Fruit fly (Drosophila melanogaster): ENCODE results near the gene CG42853.

Gene CG42853

DNA sequence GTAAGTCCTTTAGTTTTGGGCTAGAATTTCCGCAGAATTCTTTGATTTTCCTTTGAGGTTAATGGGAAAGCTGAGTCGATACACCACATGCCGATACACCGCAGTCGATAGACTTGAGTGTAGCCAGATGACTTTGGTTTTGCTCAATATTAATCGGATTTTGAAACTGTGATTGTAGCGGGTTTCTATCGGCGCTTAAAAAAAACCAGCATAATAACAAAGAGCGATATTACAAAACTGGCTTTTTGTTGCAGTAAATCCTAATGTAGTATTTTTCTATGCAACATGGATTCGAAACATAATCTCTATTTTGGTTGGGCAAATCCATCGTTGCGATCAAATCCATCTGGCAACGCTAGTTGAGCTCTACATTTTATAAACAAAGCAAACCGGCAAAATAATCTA lies 12.3 kb downstream of the CG42853 start, which contains the start of the genes Polr3D and mus304 (continued):
- TF ChIP-seq Trl (optimal IDR thresholded peaks at IDR 0.05) = no peak
- TF ChIP-seq Trl (GFP tag; optimal IDR thresholded peaks at IDR 0.05) = peak; percentile 39
- TF ChIP-seq Hand (GFP tag; optimal IDR thresholded peaks at IDR 0.05) = no peak
- no peak for TF ChIP-seq ranshi (GFP tag; IDR thresholded peaks at IDR 0.05)
- TF ChIP-seq pzg (GFP tag; optimal IDR thresholded peaks at IDR 0.05) = peak; percentile 64
- TF ChIP-seq gro (GFP tag; optimal IDR thresholded peaks at IDR 0.05) = peak; percentile 64
- TF ChIP-seq CG17568 (GFP tag; optimal IDR thresholded peaks at IDR 0.05) = no peak
- no peak for TF ChIP-seq CG4328 (GFP tag; optimal IDR thresholded peaks at IDR 0.05)
- TF ChIP-seq CG14050 (GFP tag; IDR thresholded peaks at IDR 0.05) = no peak
- TF ChIP-seq CG2120 (GFP tag; optimal IDR thresholded peaks at IDR 0.05) = peak; percentile 34
- TF ChIP-seq sd (tag; optimal IDR thresholded peaks at IDR 0.05) = peak; percentile 59
- peak; percentile 18 for TF ChIP-seq tin (GFP tag; optimal IDR thresholded peaks at IDR 0.05)
- TF ChIP-seq CG12071 (GFP tag; optimal IDR thresholded peaks at IDR 0.05) = no peak
- TF ChIP-seq CG30020 (tag; optimal IDR thresholded peaks at IDR 0.05) = peak; percentile 19
- TF ChIP-seq CHES-1-like (GFP tag; optimal IDR thresholded peaks at IDR 0.05) = peak; percentile 51
- TF ChIP-seq Drgx (GFP tag; IDR thresholded peaks at IDR 0.05) = no peak
- TF ChIP-seq sug (tag; optimal IDR thresholded peaks at IDR 0.05) = peak; percentile 32
- TF ChIP-seq Hr51 (GFP tag; optimal IDR thresholded peaks at IDR 0.05) = peak in 1 of 2 experiments; percentile 3
- TF ChIP-seq p53 (GFP tag; optimal IDR thresholded peaks at IDR 0.05) = peak; percentile 14
- peak; percentile 12 for TF ChIP-seq D19A (tag; optimal IDR thresholded peaks at IDR 0.05)
- peak; percentile 61; the same call in 2 of the 3 replicates for TF ChIP-seq CG6791 (GFP tag; IDR thresholded peaks at IDR 0.05; ENCODE audit: partially characterized antibody)
- no peak for TF ChIP-seq slbo (GFP tag; IDR thresholded peaks at IDR 0.05)
- TF ChIP-seq fru (optimal IDR thresholded peaks at IDR 0.05) = no peak
- TF ChIP-seq nerfin-1 (tag; optimal IDR thresholded peaks at IDR 0.05) = peak; percentile 93
- peak in 1 of 2 experiments; percentile 4 for TF ChIP-seq dpn (GFP tag; optimal IDR thresholded peaks at IDR 0.05)
- peak; percentile 72 for TF ChIP-seq CG4617 (GFP tag; optimal IDR thresholded peaks at IDR 0.05; ENCODE audit: borderline replicate concordance)
- TF ChIP-seq Hsf (GFP tag; optimal IDR thresholded peaks at IDR 0.05) = peak; percentile 8
- TF ChIP-seq phol (tag; optimal IDR thresholded peaks at IDR 0.05) = peak; percentile 49
- TF ChIP-seq BEAF-32 (GFP tag; optimal IDR thresholded peaks at IDR 0.05) = peak; percentile 63
- TF ChIP-seq CG7372 (GFP tag; IDR thresholded peaks at IDR 0.05) = peak; percentile 28; the same call in 1 of the 2 replicates
- peak; percentile 70 for TF ChIP-seq nmo (GFP tag; optimal IDR thresholded peaks at IDR 0.05)
- TF ChIP-seq knrl (GFP tag; IDR thresholded peaks at IDR 0.05; ENCODE audit: partially characterized antibody) = peak; percentile 55; the same call in 1 of the 3 replicates
- TF ChIP-seq bigmax (GFP tag; optimal IDR thresholded peaks at IDR 0.05) = peak; percentile 93
- TF ChIP-seq otp (GFP tag; IDR thresholded peaks at IDR 0.05) = no peak
- TF ChIP-seq prd (optimal IDR thresholded peaks at IDR 0.05) = no peak
- TF ChIP-seq prd (GFP tag; IDR thresholded peaks at IDR 0.05) = 0 out of 3 replicates have a peak, but pooled peaks have one; percentile 12
- TF ChIP-seq Myb (GFP tag; optimal IDR thresholded peaks at IDR 0.05) = peak; percentile 80
- TF ChIP-seq CG10321 (GFP tag; IDR thresholded peaks at IDR 0.05) = no peak
- no peak for TF ChIP-seq CG9609 (GFP tag; optimal IDR thresholded peaks at IDR 0.05)
- TF ChIP-seq kni (GFP tag; optimal IDR thresholded peaks at IDR 0.05) = peak; percentile 29
- peak; percentile 26 for TF ChIP-seq tna (GFP tag; IDR thresholded peaks at IDR 0.05; ENCODE audit: partially characterized antibody)
- TF ChIP-seq CG3847 (GFP tag; IDR thresholded peaks at IDR 0.05) = peak; percentile 55; the same call in 1 of the 2 replicates
- TF ChIP-seq CG12391 (tag; optimal IDR thresholded peaks at IDR 0.05) = peak; percentile 18
- TF ChIP-seq Xbp1 (GFP tag; optimal IDR thresholded peaks at IDR 0.05) = peak; percentile 27
- no peak for TF ChIP-seq run (tag; optimal IDR thresholded peaks at IDR 0.05)
- peak; percentile 29 for TF ChIP-seq CG7839 (tag; optimal IDR thresholded peaks at IDR 0.05)
- TF ChIP-seq onecut (GFP tag; IDR thresholded peaks at IDR 0.05) = 0 out of 2 replicates have a peak, but pooled peaks have one; percentile 14
- TF ChIP-seq Ptx1 (GFP tag; IDR thresholded peaks at IDR 0.05) = no peak
- TF ChIP-seq Sry-δ (GFP tag; optimal IDR thresholded peaks at IDR 0.05) = peak; percentile 75
- no peak for TF ChIP-seq CG16863 (GFP tag; optimal IDR thresholded peaks at IDR 0.05)
- peak; percentile 90 for TF ChIP-seq Ets65A (GFP tag)

Measured in whole organism, embryonic.